Fruit fly (Drosophila melanogaster) whole organism: Measurements from ENCODE around the gene Psa.

ENCODE experiments used
- EcR ChIP-seq, 2 experiments: fragments of >200 bp; optimal IDR thresholded peaks; 2 replicates each; lab custom pipeline; 2017; ENCODE audit warnings: missing biosample characterization in 2 of 2, missing genetic modification characterization in 2 of 2, missing genetic modification reagents in 2 of 2
- pan ChIP-seq: fragments of >200 bp; optimal IDR thresholded peaks from 2 replicates; lab custom pipeline; 2017
- psq ChIP-seq: fragments of >200 bp; optimal IDR thresholded peaks from 2 replicates; lab custom pipeline; 2017
- usp ChIP-seq: fragments of >200 bp; optimal IDR thresholded peaks from 2 replicates; lab custom pipeline; 2017; ENCODE audit warnings: missing biosample characterization, missing genetic modification characterization, mixed read lengths

- TF ChIP-seq psq (lab: Kevin White, UChicago) (no peak), EcR (GFP tag; optimal IDR thresholded peaks at IDR 0.05; lab: Kevin White, UChicago) (no peak), pan (lab: Kevin White, UChicago) (no peak), usp (no peak)
These were observed 16.3 kb downstream of the Psa start for dm6 chr3L:1518715-1519603.
